Worm (Caenorhabditis elegans): ENCODE measurements around the gene F52G3.5.

The F52G3.5 gene

DNA sequence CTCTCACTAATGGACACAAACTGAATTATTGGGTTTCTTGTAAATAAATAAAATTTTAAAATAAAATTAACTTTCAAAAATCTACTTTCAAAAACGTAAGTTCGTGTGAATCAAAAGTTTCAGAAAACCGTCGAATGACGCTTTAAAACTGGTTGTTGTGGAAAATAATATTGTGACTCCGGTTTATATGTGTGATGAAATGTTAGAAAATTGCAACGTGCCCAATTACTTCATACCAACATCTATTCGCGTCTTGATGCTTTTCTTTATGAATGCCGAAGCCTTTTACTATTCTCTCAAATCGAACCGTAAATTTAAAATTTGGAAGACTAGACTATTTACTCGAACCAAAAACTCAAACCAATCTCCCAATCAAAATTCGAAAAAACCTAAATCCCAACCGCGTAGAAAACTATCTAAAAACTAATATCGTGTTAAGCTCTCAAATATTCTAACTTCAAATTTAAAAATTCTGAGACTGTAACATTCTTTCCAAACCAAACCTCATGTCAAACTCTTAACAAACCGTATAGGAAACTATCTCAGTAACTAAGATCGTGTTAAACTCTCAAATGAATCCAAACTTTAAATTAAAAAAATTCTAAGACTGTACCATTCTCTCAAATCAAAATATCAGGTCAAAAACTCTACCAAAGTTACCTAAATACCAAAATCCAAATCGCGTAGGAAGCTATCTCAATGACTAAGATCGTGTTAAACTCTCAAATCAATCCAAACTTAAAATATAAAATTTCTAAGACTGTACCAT, 44.5 kb downstream of the F52G3.5 start:
- TF ChIP-seq flh-1 (GFP tag; optimal IDR thresholded peaks at IDR 0.05) (no peak), pha-4 (tag; optimal IDR thresholded peaks at IDR 0.05) (peak; percentile 12), nhr-76 (tag; optimal IDR thresholded peaks at IDR 0.05) (no peak), mep-1 (tag; optimal IDR thresholded peaks at IDR 0.05) (peak; percentile 27)

ce11 chrX:16930663-16931097, 45.3 kb downstream of the F52G3.5 start:
- TF ChIP-seq unc-120 (tag; optimal IDR thresholded peaks at IDR 0.05; ENCODE audit: poor library complexity, severe bottlenecking) (no peak), blmp-1 (tag; optimal IDR thresholded peaks at IDR 0.05) (no peak), flh-1 (GFP tag; optimal IDR thresholded peaks at IDR 0.05) (no peak), ces-1 (GFP tag; optimal IDR thresholded peaks at IDR 0.05) (peak; percentile 13), nhr-2 (tag; optimal IDR thresholded peaks at IDR 0.05) (peak; percentile 43), mls-2 (tag; optimal IDR thresholded peaks at IDR 0.05) (no peak), elt-3 (tag; optimal IDR thresholded peaks at IDR 0.05) (no peak), nhr-237 (tag; optimal IDR thresholded peaks at IDR 0.05) (peak; percentile 52)

ce11 chrX:16930333-16930621, 45.7 kb downstream of the F52G3.5 start:
- TF ChIP-seq M03D4.4 (tag; optimal IDR thresholded peaks at IDR 0.05) (no peak), nhr-76 (tag; optimal IDR thresholded peaks at IDR 0.05) (no peak), nhr-12 (tag; optimal IDR thresholded peaks at IDR 0.05) (no peak), unc-39 (tag; optimal IDR thresholded peaks at IDR 0.05) (no peak), nhr-28 (tag; optimal IDR thresholded peaks at IDR 0.05) (no peak), ceh-39 (tag; optimal IDR thresholded peaks at IDR 0.05) (no peak), bed-3 (GFP tag; optimal IDR thresholded peaks at IDR 0.05) (no peak), ces-1 (GFP tag; optimal IDR thresholded peaks at IDR 0.05) (no peak), mep-1 (tag; optimal IDR thresholded peaks at IDR 0.05) (no peak), elt-3 (tag; optimal IDR thresholded peaks at IDR 0.05) (no peak), nhr-237 (tag; optimal IDR thresholded peaks at IDR 0.05) (no peak), hlh-1 (tag; optimal IDR thresholded peaks at IDR 0.05) (no peak), flh-1 (GFP tag; optimal IDR thresholded peaks at IDR 0.05) (no peak), unc-120 (tag; optimal IDR thresholded peaks at IDR 0.05; ENCODE audit: poor library complexity, severe bottlenecking) (no peak)

- TF ChIP-seq ceh-39 (tag; optimal IDR thresholded peaks at IDR 0.05) (peak; percentile 93), sptf-1 (tag; optimal IDR thresholded peaks at IDR 0.05) (peak; percentile 88), nhr-237 (tag; optimal IDR thresholded peaks at IDR 0.05) (peak; percentile 97), nhr-28 (tag; optimal IDR thresholded peaks at IDR 0.05) (peak; percentile 45), ceh-83 (GFP tag; optimal IDR thresholded peaks at IDR 0.05) (peak; percentile 85), mls-2 (tag; optimal IDR thresholded peaks at IDR 0.05) (peak; percentile 93), ces-1 (GFP tag; optimal IDR thresholded peaks at IDR 0.05) (peak; percentile 96), drap-1 (GFP tag; optimal IDR thresholded peaks at IDR 0.05) (peak; percentile 82), sem-2 (GFP tag; optimal IDR thresholded peaks at IDR 0.05) (peak; percentile 75), pha-4 (tag; optimal IDR thresholded peaks at IDR 0.05) (peak; percentile 98), nhr-2 (tag; optimal IDR thresholded peaks at IDR 0.05) (no peak), cnd-1 (tag; optimal IDR thresholded peaks at IDR 0.05) (peak; percentile 80), ztf-11 (tag; optimal IDR thresholded peaks at IDR 0.05) (peak; percentile 84), zip-8 (tag; optimal IDR thresholded peaks at IDR 0.05) (peak; percentile 13), unc-62 (GFP tag; optimal IDR thresholded peaks at IDR 0.05) (peak; percentile 97), ceh-43 (GFP tag; optimal IDR thresholded peaks at IDR 0.05) (peak; percentile 42), hlh-1 (tag; optimal IDR thresholded peaks at IDR 0.05) (peak; percentile 99), tbx-8 (GFP tag; optimal IDR thresholded peaks at IDR 0.05) (no peak), mep-1 (tag; optimal IDR thresholded peaks at IDR 0.05) (peak; percentile 95), flh-1 (GFP tag; optimal IDR thresholded peaks at IDR 0.05) (no peak), M03D4.4 (tag; optimal IDR thresholded peaks at IDR 0.05) (peak; percentile 50), elt-1 (tag; optimal IDR thresholded peaks at IDR 0.05; ENCODE audit: borderline replicate concordance, insufficient read depth) (no peak), mab-5 (tag; optimal IDR thresholded peaks at IDR 0.05) (peak; percentile 88), unc-39 (tag; optimal IDR thresholded peaks at IDR 0.05) (peak; percentile 21), bed-3 (GFP tag; optimal IDR thresholded peaks at IDR 0.05) (peak; percentile 67), unc-120 (tag; optimal IDR thresholded peaks at IDR 0.05; ENCODE audit: poor library complexity, severe bottlenecking) (peak; percentile 90), lin-13 (tag; optimal IDR thresholded peaks at IDR 0.05) (peak; percentile 97), nhr-12 (tag; optimal IDR thresholded peaks at IDR 0.05) (no peak), lsy-2 (tag; optimal IDR thresholded peaks at IDR 0.05) (peak; percentile 88), elt-3 (tag; optimal IDR thresholded peaks at IDR 0.05) (peak; percentile 81), snpc-4 (tag; optimal IDR thresholded peaks at IDR 0.05) (no peak), ham-2 (GFP tag; optimal IDR thresholded peaks at IDR 0.05) (peak; percentile 100), nhr-76 (tag; optimal IDR thresholded peaks at IDR 0.05) (no peak), blmp-1 (tag; optimal IDR thresholded peaks at IDR 0.05) (no peak), lin-32 (GFP tag; optimal IDR thresholded peaks at IDR 0.05) (peak; percentile 95)
These were observed 46.2 kb downstream of the F52G3.5 start for ce11 chrX:16929560-16930332.
